Fruit fly (Drosophila melanogaster) whole organism, adult: ENCODE results near the gene CG6569.
A peak's percentile ranks its signal among the peaks of the same experiment; 100 is the strongest.

Source experiments
- CG11617 ChIP-seq: fragments of 200-800 bp; sonication (Bioruptor generic); optimal IDR thresholded peaks from 2 replicates; lab custom pipeline; 2017; ENCODE audit warnings: mild to moderate bottlenecking, missing biosample characterization, missing genetic modification reagents, missing genetic modification characterization
- CG12768 ChIP-seq: fragments of 200-800 bp; sonication (Bioruptor generic); optimal IDR thresholded peaks from 2 replicates; lab custom pipeline; 2017; ENCODE audit warnings: missing biosample characterization, missing genetic modification characterization, mild to moderate bottlenecking, moderate library complexity, missing genetic modification reagents
- CG1620 ChIP-seq: fragments of 200-800 bp; sonication (Bioruptor generic); optimal IDR thresholded peaks from 2 replicates; lab custom pipeline; 2016; ENCODE audit warnings: missing biosample characterization, missing genetic modification characterization
- CG33017 ChIP-seq: fragments of 200-800 bp; sonication (Bioruptor generic); optimal IDR thresholded peaks from 2 replicates; lab custom pipeline; 2018; ENCODE audit warnings: missing biosample characterization, mild to moderate bottlenecking, missing genetic modification characterization, moderate library complexity
- CG5204 ChIP-seq: fragments of 200-800 bp; sonication (Bioruptor generic); optimal IDR thresholded peaks from 2 replicates; lab custom pipeline; 2016; ENCODE audit warnings: missing biosample characterization, missing genetic modification characterization
- Clk ChIP-seq: fragments of 200-800 bp; sonication (Bioruptor generic); optimal IDR thresholded peaks from 2 replicates; lab custom pipeline; 2017; ENCODE audit warnings: missing biosample characterization, missing genetic modification characterization
- Crg-1 ChIP-seq: fragments of 200-800 bp; sonication (Bioruptor generic); optimal IDR thresholded peaks from 2 replicates; lab custom pipeline; 2016; ENCODE audit warnings: missing biosample characterization, missing genetic modification characterization
- Hr96 ChIP-seq: fragments of 200-800 bp; sonication (Bioruptor generic); optimal IDR thresholded peaks from 2 replicates; lab custom pipeline; 2016; ENCODE audit warnings: missing biosample characterization, missing genetic modification characterization
- Mnt ChIP-seq: fragments of 200-800 bp; sonication (Bioruptor generic); optimal IDR thresholded peaks from 2 replicates; lab custom pipeline; 2016; ENCODE audit warnings: missing biosample characterization, mild to moderate bottlenecking, missing genetic modification characterization
- bab1 ChIP-seq: fragments of 200-800 bp; sonication (Bioruptor generic); optimal IDR thresholded peaks from 3 replicates; lab custom pipeline; 2019; ENCODE audit warnings: missing biosample characterization, mild to moderate bottlenecking, missing genetic modification characterization, moderate library complexity
- kay ChIP-seq: fragments of 200-800 bp; sonication (Bioruptor generic); peaks from one replicate; lab custom pipeline; 2016; ENCODE audit warnings: missing biosample characterization, missing genetic modification characterization, borderline replicate concordance
- ovo ChIP-seq: fragments of 200-800 bp; sonication (Bioruptor generic); optimal IDR thresholded peaks from 2 replicates; lab custom pipeline; 2016; ENCODE audit warnings: missing biosample characterization, missing genetic modification characterization
- toe ChIP-seq: fragments of 200-800 bp; sonication (Bioruptor generic); optimal IDR thresholded peaks from 2 replicates; lab custom pipeline; 2016; ENCODE audit warnings: missing biosample characterization, missing genetic modification characterization

DNA sequence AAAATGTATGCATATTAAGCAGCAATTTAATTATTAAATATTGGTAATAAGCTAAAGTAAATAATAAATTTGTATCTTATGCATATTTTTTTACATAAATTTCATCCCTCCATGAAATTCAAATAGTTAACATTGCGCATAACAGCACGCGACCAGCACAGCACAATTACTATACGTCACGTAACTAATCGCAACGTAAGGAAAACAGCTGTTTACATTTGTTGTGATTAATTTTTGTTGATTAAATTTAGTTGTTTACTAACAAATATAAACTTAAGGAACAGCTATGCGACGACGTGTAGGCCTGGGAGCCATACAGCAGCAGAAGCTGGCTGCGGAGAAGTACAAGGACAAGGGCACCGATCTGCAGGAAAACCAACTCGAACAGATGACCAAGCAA is 2.7 kb downstream of the CG6569 start, which contains the start of gene lsn:
- no peak for TF ChIP-seq CG1620 (GFP tag; lab: Kevin White, UChicago)
- TF ChIP-seq Crg-1 (GFP tag; lab: Kevin White, UChicago): no peak
- peak; percentile 12 for TF ChIP-seq kay (GFP tag; lab: Kevin White, UChicago)
- no peak for TF ChIP-seq CG33017 (tag; lab: Kevin White, UChicago)
- no peak for TF ChIP-seq toe (GFP tag; lab: Kevin White, UChicago)
- no peak for TF ChIP-seq CG12768
- no peak for TF ChIP-seq Clk (GFP tag; lab: Kevin White, UChicago)
- TF ChIP-seq bab1: peak; percentile 15
- TF ChIP-seq Mnt (GFP tag; lab: Kevin White, UChicago): no peak
- TF ChIP-seq CG5204 (GFP tag; lab: Kevin White, UChicago): no peak
- TF ChIP-seq CG11617 (GFP tag; lab: Kevin White, UChicago): no peak
- TF ChIP-seq Hr96 (GFP tag; lab: Kevin White, UChicago): no peak
- peak; percentile 42 for TF ChIP-seq ovo (GFP tag; lab: Kevin White, UChicago)
